Worm (Caenorhabditis elegans) whole organism, L1 larva: Measurements from ENCODE around the gene srx-20.

Experiments used
- alr-1 ChIP-seq: fragments of 200-800 bp; sonication (Bioruptor generic); optimal IDR thresholded peaks from 2 replicates; lab custom pipeline; 2018; ENCODE audit warnings: borderline replicate concordance, mild to moderate bottlenecking, missing genetic modification characterization, missing compliant biosample characterization
- dpl-1 ChIP-seq, 3 experiments: fragments of 150-350 bp in 2 of 3; sonication (generic microtip) in 1 of 3; optimal IDR thresholded peaks; 2 replicates each; lab custom pipeline; 2014 to 2017; ENCODE audit warnings: missing biosample characterization in 3 of 3, missing genetic modification characterization in 3 of 3, missing genetic modification reagents in 3 of 3
- dsc-1 ChIP-seq: sonication (generic microtip); optimal IDR thresholded peaks from 2 replicates; lab custom pipeline; 2016; ENCODE audit warnings: mild to moderate bottlenecking, missing genetic modification characterization, missing compliant biosample characterization
- egl-27 ChIP-seq, 2 experiments: fragments of 150-350 bp in 1 of 2; sonication (generic microtip); optimal IDR thresholded peaks; 3 replicates each; lab custom pipeline; 2017 to 2018; ENCODE audit warnings: missing biosample characterization in 2 of 2, missing genetic modification characterization in 2 of 2, missing genetic modification reagents in 2 of 2
- fos-1 ChIP-seq: fragments of 150-350 bp; optimal IDR thresholded peaks from 2 replicates; lab custom pipeline; 2014; ENCODE audit warnings: missing biosample characterization, missing genetic modification characterization
- hlh-17 ChIP-seq: fragments of 200-800 bp; sonication (Bioruptor generic); optimal IDR thresholded peaks from 2 replicates; lab custom pipeline; 2018; ENCODE audit warnings: missing genetic modification characterization, mild to moderate bottlenecking, missing compliant biosample characterization, moderate library complexity, borderline replicate concordance
- mdl-1 ChIP-seq, 2 experiments: fragments of 150-350 bp; optimal IDR thresholded peaks; 2 replicates each; lab custom pipeline; 2014 to 2017; ENCODE audit warnings: missing biosample characterization in 2 of 2, missing genetic modification characterization in 2 of 2, inconsistent platforms in 1 of 2
- nhr-237 ChIP-seq: fragments of 150-350 bp; optimal IDR thresholded peaks from 2 replicates; lab custom pipeline; 2014; ENCODE audit warnings: missing biosample characterization, missing genetic modification characterization
- nhr-28 ChIP-seq: fragments of 150-350 bp; optimal IDR thresholded peaks from 2 replicates; lab custom pipeline; 2014; ENCODE audit warnings: missing biosample characterization, missing genetic modification characterization
- nhr-71 ChIP-seq: sonication (generic microtip); optimal IDR thresholded peaks from 2 replicates; lab custom pipeline; 2016; ENCODE audit warnings: mild to moderate bottlenecking, missing genetic modification characterization, moderate library complexity, missing compliant biosample characterization
- pag-3 ChIP-seq: sonication (generic microtip); optimal IDR thresholded peaks from 2 replicates; lab custom pipeline; 2017; ENCODE audit warnings: missing genetic modification characterization, mild to moderate bottlenecking, missing compliant biosample characterization, antibody characterized with exemption, borderline replicate concordance; ENCODE audit not compliant: insufficient read depth
- skn-1 ChIP-seq: fragments of 150-350 bp; optimal IDR thresholded peaks from 2 replicates; lab custom pipeline; 2014; ENCODE audit warnings: missing biosample characterization, missing genetic modification characterization
- snpc-4 ChIP-seq: fragments of 150-350 bp; optimal IDR thresholded peaks from 2 replicates; lab custom pipeline; 2014; ENCODE audit warnings: missing biosample characterization, missing genetic modification characterization
- unc-62 ChIP-seq: fragments of 150-350 bp; optimal IDR thresholded peaks from 2 replicates; lab custom pipeline; 2014; ENCODE audit warnings: missing biosample characterization, missing genetic modification reagents, missing genetic modification characterization

DNA sequence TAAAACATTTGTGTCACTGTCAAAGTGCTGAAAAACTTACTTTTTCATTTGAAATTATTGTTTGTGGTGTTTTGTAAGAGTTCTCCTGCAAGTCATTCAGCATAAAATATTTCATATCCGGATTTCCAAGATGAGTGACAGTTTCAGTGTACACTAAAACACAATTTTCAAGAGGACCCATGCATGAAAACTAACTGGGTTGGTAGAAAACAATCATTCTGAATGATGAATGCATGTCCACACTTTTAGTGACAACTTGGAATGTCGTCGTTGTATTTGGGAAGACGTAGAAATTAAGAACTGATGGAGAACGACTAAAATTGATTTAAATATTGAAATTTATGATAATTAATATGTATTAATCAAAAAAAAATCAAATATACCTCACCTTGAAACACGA lies 46.2 kb upstream of the srx-20 start:
- no peak for TF ChIP-seq nhr-71 (tag; lab: Kevin White, UChicago)
- no peak for TF ChIP-seq mdl-1 (tag; optimal IDR thresholded peaks at IDR 0.05; lab: Kevin White, UChicago)
- TF ChIP-seq hlh-17 (GFP tag; lab: Kevin White, UChicago), result no peak
- TF ChIP-seq snpc-4 (tag; lab: Kevin White, UChicago), result no peak
- no peak for TF ChIP-seq nhr-28 (tag; lab: Kevin White, UChicago)
- TF ChIP-seq nhr-237 (tag; lab: Kevin White, UChicago), result no peak
- no peak for TF ChIP-seq dpl-1 (GFP tag; optimal IDR thresholded peaks at IDR 0.05; lab: Kevin White, UChicago)
- no peak for TF ChIP-seq egl-27 (tag; optimal IDR thresholded peaks at IDR 0.05; lab: Kevin White, UChicago)
- no peak for TF ChIP-seq skn-1 (tag; lab: Kevin White, UChicago)
- TF ChIP-seq pag-3 (tag; lab: Kevin White, UChicago), result no peak
- no peak for TF ChIP-seq alr-1 (tag; lab: Kevin White, UChicago)
- no peak for TF ChIP-seq unc-62 (GFP tag; lab: Kevin White, UChicago)
- TF ChIP-seq fos-1, result no peak
- no peak for TF ChIP-seq dsc-1
